Worm (Caenorhabditis elegans): ENCODE measurements around the gene F02E11.7.

Gene F02E11.7

DNA sequence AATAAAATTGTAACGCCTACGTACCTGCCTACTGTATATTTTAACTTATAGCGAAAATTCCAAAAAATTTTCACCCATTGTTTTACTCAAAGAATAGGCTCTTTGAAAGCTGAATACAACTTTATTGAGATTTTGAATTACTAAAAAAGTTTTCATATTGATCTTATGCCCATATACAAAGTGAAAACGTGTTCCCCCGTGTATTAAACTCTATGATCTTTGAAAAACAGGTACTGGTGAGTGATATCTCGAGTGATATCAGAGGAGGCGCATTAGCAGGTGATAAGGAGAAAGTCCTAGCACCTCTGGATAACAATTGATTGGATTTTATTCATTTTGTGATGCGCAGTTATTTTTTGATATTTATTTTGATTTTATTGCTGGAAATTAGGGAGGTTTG is 27.3 kb upstream of the F02E11.7 start, which contains the start of gene C17F4.3:
Gene C17F4.3, plus strand, starts transcription at position 301 of the 400 bp plus-strand sequence.
- TF ChIP-seq nhr-2 (tag; optimal IDR thresholded peaks at IDR 0.05) (no peak), ztf-11 (tag; optimal IDR thresholded peaks at IDR 0.05) (no peak), M03D4.4 (tag; optimal IDR thresholded peaks at IDR 0.05) (no peak), mab-5 (tag; optimal IDR thresholded peaks at IDR 0.05) (no peak), elt-1 (tag; optimal IDR thresholded peaks at IDR 0.05; ENCODE audit: borderline replicate concordance, insufficient read depth) (no peak), tbx-8 (GFP tag; optimal IDR thresholded peaks at IDR 0.05) (no peak), ces-1 (GFP tag; optimal IDR thresholded peaks at IDR 0.05) (no peak), ceh-43 (GFP tag; optimal IDR thresholded peaks at IDR 0.05) (no peak), ceh-39 (tag; optimal IDR thresholded peaks at IDR 0.05) (no peak)

DNA sequence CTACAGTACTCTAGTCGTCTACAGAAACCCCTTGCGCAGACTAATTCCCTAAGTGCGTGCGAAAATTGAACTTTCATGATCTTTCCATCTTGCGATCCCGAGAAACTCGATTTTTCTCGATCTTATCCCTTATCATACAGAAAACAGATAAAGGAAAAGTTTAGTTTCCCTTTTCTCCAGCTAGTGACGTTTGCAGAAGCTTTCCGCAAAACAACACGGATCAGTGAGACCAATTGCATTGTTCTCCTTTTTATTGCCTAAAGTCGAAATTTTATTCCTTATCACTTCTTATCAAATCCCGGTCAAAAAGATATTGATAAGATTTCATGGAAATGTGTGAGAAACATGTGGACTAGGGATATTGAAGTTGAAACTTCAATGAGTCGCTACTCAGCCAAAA is 25.6 kb upstream of the F02E11.7 start:
- TF ChIP-seq blmp-1 (tag; optimal IDR thresholded peaks at IDR 0.05), result peak; percentile 10
- no peak for TF ChIP-seq flh-1 (GFP tag; optimal IDR thresholded peaks at IDR 0.05)
- peak; percentile 88 for TF ChIP-seq elt-3 (tag; optimal IDR thresholded peaks at IDR 0.05)

DNA sequence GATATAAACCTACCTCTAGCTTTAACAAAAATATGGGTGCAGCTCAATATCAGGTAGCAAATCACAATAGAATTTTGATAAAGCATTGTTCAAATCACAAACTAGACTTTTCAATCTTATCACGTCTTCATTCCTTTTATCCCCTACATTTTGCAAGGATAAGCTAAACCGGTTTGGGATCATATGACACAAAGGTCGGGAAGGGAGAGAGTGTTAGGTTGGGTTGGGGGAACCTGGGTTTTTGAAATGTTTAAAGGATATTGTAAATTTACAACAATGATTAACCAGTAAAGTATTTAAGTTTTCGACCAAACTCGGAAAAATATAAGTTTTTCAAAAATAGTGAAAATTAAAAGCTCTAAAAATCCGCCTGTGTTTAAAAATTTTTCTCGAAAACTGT is 23.4 kb upstream of the F02E11.7 start, which contains the start of gene C17F4.12:
Gene C17F4.12, minus strand, starts transcription at position 101 of the 400 bp plus-strand sequence.
- no peak for TF ChIP-seq ceh-39 (tag; optimal IDR thresholded peaks at IDR 0.05)

- TF ChIP-seq unc-39 (tag; optimal IDR thresholded peaks at IDR 0.05) (no peak), elt-1 (tag; optimal IDR thresholded peaks at IDR 0.05; ENCODE audit: borderline replicate concordance, insufficient read depth) (no peak), mls-2 (tag; optimal IDR thresholded peaks at IDR 0.05) (no peak), unc-120 (tag; optimal IDR thresholded peaks at IDR 0.05; ENCODE audit: poor library complexity, severe bottlenecking) (no peak), ceh-83 (GFP tag; optimal IDR thresholded peaks at IDR 0.05) (no peak), ham-2 (GFP tag; optimal IDR thresholded peaks at IDR 0.05) (no peak), ceh-39 (tag; optimal IDR thresholded peaks at IDR 0.05) (no peak), nhr-12 (tag; optimal IDR thresholded peaks at IDR 0.05) (no peak), sem-2 (GFP tag; optimal IDR thresholded peaks at IDR 0.05) (no peak)
Measured at ce11 chrII:3244758-3245157, 22.7 kb upstream of the F02E11.7 start.

ce11 chrII:3245836-3246235 is 21.6 kb upstream of the F02E11.7 start, which contains the start of gene C17F4.7:
TSS of gene C17F4.7 (minus strand) at chrII:3246015.
- no peak for TF ChIP-seq elt-3 (tag; optimal IDR thresholded peaks at IDR 0.05)
- no peak for TF ChIP-seq ces-1 (GFP tag; optimal IDR thresholded peaks at IDR 0.05)
- TF ChIP-seq blmp-1 (tag; optimal IDR thresholded peaks at IDR 0.05), result no peak
- TF ChIP-seq drap-1 (GFP tag; optimal IDR thresholded peaks at IDR 0.05), result no peak
- no peak for TF ChIP-seq ceh-43 (GFP tag; optimal IDR thresholded peaks at IDR 0.05)
- no peak for TF ChIP-seq ceh-83 (GFP tag; optimal IDR thresholded peaks at IDR 0.05)

DNA sequence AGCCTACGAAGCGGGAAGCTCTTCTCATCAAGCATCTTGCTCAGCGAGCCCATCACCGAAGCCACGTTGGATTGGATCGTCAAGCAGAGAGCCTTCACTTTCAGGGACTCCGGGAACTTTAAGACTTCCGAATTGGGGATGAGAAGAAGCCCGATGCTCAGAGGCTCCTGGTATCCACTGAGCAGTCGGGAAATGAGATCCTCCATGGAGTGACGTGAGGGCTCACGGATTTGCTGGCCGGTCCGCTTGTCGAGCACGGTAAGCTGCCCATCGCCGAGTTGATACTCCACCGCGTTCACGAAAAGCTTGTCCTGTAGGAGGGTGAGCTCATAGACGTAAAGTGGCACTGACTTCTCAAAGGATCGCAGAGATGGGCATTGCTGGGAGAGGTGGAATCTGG is 19.9 kb upstream of the F02E11.7 start:
- TF ChIP-seq bed-3 (GFP tag; optimal IDR thresholded peaks at IDR 0.05) (no peak), elt-3 (tag; optimal IDR thresholded peaks at IDR 0.05) (no peak), snpc-4 (tag; optimal IDR thresholded peaks at IDR 0.05) (no peak), nhr-2 (tag; optimal IDR thresholded peaks at IDR 0.05) (no peak), mls-2 (tag; optimal IDR thresholded peaks at IDR 0.05) (no peak), ztf-11 (tag; optimal IDR thresholded peaks at IDR 0.05) (no peak), nhr-28 (tag; optimal IDR thresholded peaks at IDR 0.05) (no peak), M03D4.4 (tag; optimal IDR thresholded peaks at IDR 0.05) (no peak), lin-32 (GFP tag; optimal IDR thresholded peaks at IDR 0.05) (no peak), ham-2 (GFP tag; optimal IDR thresholded peaks at IDR 0.05) (no peak), zip-8 (tag; optimal IDR thresholded peaks at IDR 0.05) (no peak), unc-62 (GFP tag; optimal IDR thresholded peaks at IDR 0.05) (no peak), cnd-1 (tag; optimal IDR thresholded peaks at IDR 0.05) (no peak), drap-1 (GFP tag; optimal IDR thresholded peaks at IDR 0.05) (no peak), nhr-237 (tag; optimal IDR thresholded peaks at IDR 0.05) (no peak), nhr-76 (tag; optimal IDR thresholded peaks at IDR 0.05) (no peak), sem-2 (GFP tag; optimal IDR thresholded peaks at IDR 0.05) (no peak), pha-4 (tag; optimal IDR thresholded peaks at IDR 0.05) (no peak), unc-39 (tag; optimal IDR thresholded peaks at IDR 0.05) (no peak)

Data from whole organism, mixed stage, embryonic.